Fruit fly (Drosophila melanogaster) whole organism, embryonic: ENCODE results near the gene spo.

Experiments used
- Aef1 ChIP-seq: fragments of 200-800 bp; sonication (Bioruptor generic); IDR thresholded peaks from 3 replicates; pipeline ENCODE4 v1.3.6; 2022; ENCODE audit warnings: missing biosample characterization, missing genetic modification characterization
- Bteb2 ChIP-seq: fragments of 200-800 bp; sonication (Bioruptor generic); optimal IDR thresholded peaks from 2 replicates; lab custom pipeline; 2016; ENCODE audit warnings: missing biosample characterization, missing genetic modification characterization
- CG10979 ChIP-seq: fragments of 200-800 bp; sonication (Bioruptor generic); optimal IDR thresholded peaks from 2 replicates; lab custom pipeline; 2018; ENCODE audit warnings: missing biosample characterization, mild to moderate bottlenecking, missing genetic modification characterization, moderate library complexity
- CG11456 ChIP-seq: fragments of 200-800 bp; sonication (Bioruptor generic); IDR thresholded peaks from 3 replicates; pipeline ENCODE4 v1.3.6; 2022; ENCODE audit warnings: missing biosample characterization, missing genetic modification characterization
- CG11695 ChIP-seq: fragments of 200-800 bp; sonication (Bioruptor generic); IDR thresholded peaks from 3 replicates; pipeline ENCODE4 v1.3.6; 2022; ENCODE audit warnings: missing biosample characterization, missing genetic modification characterization
- CG11696 ChIP-seq: fragments of 200-800 bp; sonication (Bioruptor generic); IDR thresholded peaks from 2 replicates; pipeline ENCODE4 v1.3.6; 2022; ENCODE audit warnings: missing biosample characterization, missing genetic modification characterization
- CG12104 ChIP-seq: fragments of 200-800 bp; sonication (Bioruptor generic); optimal IDR thresholded peaks from 3 replicates; lab custom pipeline; 2016; ENCODE audit warnings: missing biosample characterization, missing genetic modification characterization
- CG1233 ChIP-seq: fragments of 200-800 bp; sonication (Bioruptor generic); optimal IDR thresholded peaks from 4 replicates; lab custom pipeline; 2018; ENCODE audit warnings: missing biosample characterization, mild to moderate bottlenecking, missing genetic modification characterization
- CG12391 ChIP-seq: fragments of 200-800 bp; sonication (Bioruptor generic); optimal IDR thresholded peaks from 3 replicates; lab custom pipeline; 2018; ENCODE audit warnings: missing biosample characterization, mild to moderate bottlenecking, missing genetic modification characterization, moderate library complexity
- CG13287 ChIP-seq: fragments of 200-800 bp; sonication (Bioruptor generic); IDR thresholded peaks from 2 replicates; pipeline ENCODE4 v1.3.6; 2022; ENCODE audit warnings: missing biosample characterization, missing genetic modification characterization; ENCODE audit not compliant: partially characterized antibody
- CG13775 ChIP-seq: fragments of 200-800 bp; sonication (Bioruptor generic); optimal IDR thresholded peaks from 3 replicates; lab custom pipeline; 2017; ENCODE audit warnings: missing biosample characterization, mild to moderate bottlenecking, missing genetic modification characterization
- CG14710 ChIP-seq: fragments of 200-800 bp; sonication (Bioruptor generic); optimal IDR thresholded peaks from 3 replicates; lab custom pipeline; 2019; ENCODE audit warnings: missing biosample characterization, mild to moderate bottlenecking, missing genetic modification characterization, moderate library complexity
- CG14860 ChIP-seq: fragments of 200-800 bp; sonication (Bioruptor generic); IDR thresholded peaks from 3 replicates; pipeline ENCODE4 v1.3.6; 2022; ENCODE audit warnings: missing biosample characterization, missing genetic modification characterization; ENCODE audit not compliant: partially characterized antibody
- CG16815 ChIP-seq: fragments of 200-800 bp; sonication (Bioruptor generic); optimal IDR thresholded peaks from 3 replicates; lab custom pipeline; 2017; ENCODE audit warnings: missing biosample characterization, mild to moderate bottlenecking, missing genetic modification characterization
- CG18262 ChIP-seq: fragments of 200-800 bp; optimal IDR thresholded peaks from 3 replicates; lab custom pipeline; 2019; ENCODE audit warnings: missing biosample characterization, mild to moderate bottlenecking, missing genetic modification characterization, moderate library complexity
- CG18476 ChIP-seq: fragments of 200-800 bp; sonication (Bioruptor generic); optimal IDR thresholded peaks from 2 replicates; lab custom pipeline; 2016; ENCODE audit warnings: missing biosample characterization, mild to moderate bottlenecking, missing genetic modification characterization
- CG2712 ChIP-seq: fragments of 200-800 bp; optimal IDR thresholded peaks from 3 replicates; lab custom pipeline; 2019; ENCODE audit warnings: missing biosample characterization, mild to moderate bottlenecking, missing genetic modification characterization, moderate library complexity
- CG2889 ChIP-seq: fragments of 200-800 bp; sonication (Bioruptor generic); IDR thresholded peaks from 3 replicates; pipeline ENCODE4 v1.3.6; 2022; ENCODE audit warnings: missing biosample characterization, missing genetic modification characterization
- CG31441 ChIP-seq: fragments of 200-800 bp; sonication (Bioruptor generic); IDR thresholded peaks from 2 replicates; pipeline ENCODE4 v1.3.6; 2022; ENCODE audit warnings: missing biosample characterization, missing genetic modification characterization
- CG3163 ChIP-seq: fragments of 200-800 bp; sonication (Bioruptor generic); optimal IDR thresholded peaks from 3 replicates; lab custom pipeline; 2016; ENCODE audit warnings: missing biosample characterization, missing genetic modification characterization
- CG4424 ChIP-seq: fragments of 200-800 bp; sonication (Bioruptor generic); optimal IDR thresholded peaks from 3 replicates; lab custom pipeline; 2016; ENCODE audit warnings: missing biosample characterization, missing genetic modification characterization
- CG5953 ChIP-seq: fragments of 200-800 bp; sonication (Bioruptor generic); IDR thresholded peaks from 2 replicates; pipeline ENCODE4 v1.3.6; 2022; ENCODE audit warnings: missing biosample characterization, missing genetic modification characterization
- CG6689 ChIP-seq: fragments of 200-800 bp; sonication (Bioruptor generic); IDR thresholded peaks from 2 replicates; pipeline ENCODE4 v1.3.6; 2022; ENCODE audit warnings: missing biosample characterization, missing genetic modification characterization
- CG7556 ChIP-seq: fragments of 200-800 bp; sonication (Bioruptor generic); optimal IDR thresholded peaks from 2 replicates; lab custom pipeline; 2017; ENCODE audit warnings: missing biosample characterization, mild to moderate bottlenecking, missing genetic modification characterization
- CG7745 ChIP-seq: fragments of 200-800 bp; sonication (Bioruptor generic); optimal IDR thresholded peaks from 2 replicates; lab custom pipeline; 2018; ENCODE audit warnings: missing biosample characterization, mild to moderate bottlenecking, missing genetic modification characterization, moderate library complexity
- CG9215 ChIP-seq: fragments of 200-800 bp; sonication (Bioruptor generic); IDR thresholded peaks from 2 replicates; pipeline ENCODE4 v1.3.6; 2022; ENCODE audit warnings: missing biosample characterization, missing genetic modification characterization
- CG9932 ChIP-seq: fragments of 200-800 bp; sonication (Bioruptor generic); IDR thresholded peaks from 2 replicates; pipeline ENCODE4 v1.3.6; 2022; ENCODE audit warnings: missing biosample characterization, missing genetic modification characterization
- Ets65A ChIP-seq: fragments of 200-800 bp; sonication (Bioruptor generic); peaks from one replicate; lab custom pipeline; 2016; ENCODE audit warnings: missing biosample characterization, missing genetic modification characterization
- Fer1 ChIP-seq: fragments of 200-800 bp; sonication (Bioruptor generic); optimal IDR thresholded peaks from 2 replicates; lab custom pipeline; 2017; ENCODE audit warnings: missing biosample characterization, mild to moderate bottlenecking, missing genetic modification characterization
- H15 ChIP-seq: fragments of 200-800 bp; sonication (Bioruptor generic); IDR thresholded peaks from 3 replicates; pipeline ENCODE4 v1.3.6; 2022; ENCODE audit warnings: missing biosample characterization, missing genetic modification characterization
- HHEX ChIP-seq: fragments of 200-800 bp; sonication (Bioruptor generic); optimal IDR thresholded peaks from 3 replicates; lab custom pipeline; 2017; ENCODE audit warnings: missing biosample characterization, mild to moderate bottlenecking, missing genetic modification characterization, missing genetic modification reagents
- Xbp1 ChIP-seq: fragments of 200-800 bp; sonication (Bioruptor generic); optimal IDR thresholded peaks from 3 replicates; lab custom pipeline; 2016; ENCODE audit warnings: missing biosample characterization, mild to moderate bottlenecking, missing genetic modification characterization
- aop ChIP-seq: fragments of 200-800 bp; sonication (Bioruptor generic); IDR thresholded peaks from 2 replicates; pipeline ENCODE4 v1.3.6; 2022; ENCODE audit warnings: missing biosample characterization, missing genetic modification characterization
- bab2 ChIP-seq: fragments of 200-800 bp; sonication (Bioruptor generic); optimal IDR thresholded peaks from 2 replicates; lab custom pipeline; 2016; ENCODE audit warnings: missing biosample characterization, missing genetic modification characterization
- bcd ChIP-seq: fragments of 200-800 bp; sonication (Bioruptor generic); optimal IDR thresholded peaks from 2 replicates; lab custom pipeline; 2017; ENCODE audit warnings: missing biosample characterization, mild to moderate bottlenecking, missing genetic modification characterization
- bsh ChIP-seq, 2 experiments: fragments of 200-800 bp; sonication (Bioruptor generic); optimal IDR thresholded peaks; 2 replicates each; lab custom pipeline; 2017 to 2018; ENCODE audit warnings: mild to moderate bottlenecking in 2 of 2, missing biosample characterization in 2 of 2, missing genetic modification characterization in 2 of 2, moderate library complexity in 1 of 2
- caup ChIP-seq: fragments of 200-800 bp; sonication (Bioruptor generic); optimal IDR thresholded peaks from 3 replicates; lab custom pipeline; 2017; ENCODE audit warnings: missing biosample characterization, mild to moderate bottlenecking, missing genetic modification characterization, moderate library complexity; ENCODE audit not compliant: severe bottlenecking
- chif ChIP-seq, 2 experiments: fragments of 200-800 bp; sonication (Bioruptor generic); optimal IDR thresholded peaks; 3 replicates each; lab custom pipeline; 2016; ENCODE audit warnings: missing biosample characterization in 2 of 2, missing genetic modification characterization in 2 of 2
- disco-r ChIP-seq: fragments of 200-800 bp; sonication (Bioruptor generic); optimal IDR thresholded peaks from 2 replicates; lab custom pipeline; 2016; ENCODE audit warnings: missing biosample characterization, missing genetic modification characterization
- jumu ChIP-seq: fragments of 200-800 bp; sonication (Bioruptor generic); optimal IDR thresholded peaks from 3 replicates; lab custom pipeline; 2016; ENCODE audit warnings: missing biosample characterization, missing genetic modification characterization
- ken ChIP-seq: fragments of 200-800 bp; sonication (Bioruptor generic); IDR thresholded peaks from 3 replicates; pipeline ENCODE4 v1.3.6; 2022; ENCODE audit warnings: missing biosample characterization, missing genetic modification characterization
- lola ChIP-seq, 3 experiments: fragments of >200 bp in 2 of 3; fragments of 200-800 bp in 1 of 3; sonication (Bioruptor generic) in 1 of 3; optimal IDR thresholded peaks; 2 replicates each; lab custom pipeline; 2017 to 2019; ENCODE audit warnings: missing biosample characterization in 3 of 3, missing genetic modification characterization in 3 of 3, mild to moderate bottlenecking in 1 of 3, moderate library complexity in 1 of 3
- phol ChIP-seq: fragments of 200-800 bp; sonication (Bioruptor generic); optimal IDR thresholded peaks from 3 replicates; lab custom pipeline; 2018; ENCODE audit warnings: missing biosample characterization, mild to moderate bottlenecking, missing genetic modification characterization, moderate library complexity
- sc ChIP-seq, 3 experiments: fragments of >200 bp in 2 of 3; fragments of 200-800 bp in 1 of 3; sonication (Bioruptor generic) in 1 of 3; optimal IDR thresholded peaks; 2 replicates in 2 of 3; 3 replicates in 1 of 3; lab custom pipeline; 2017; ENCODE audit warnings: mild to moderate bottlenecking in 1 of 3, missing biosample characterization in 1 of 3, missing genetic modification characterization in 1 of 3, missing genetic modification reagents in 1 of 3
- slou ChIP-seq: fragments of 200-800 bp; sonication (Bioruptor generic); optimal IDR thresholded peaks from 3 replicates; lab custom pipeline; 2016; ENCODE audit warnings: missing biosample characterization, missing genetic modification characterization
- tap ChIP-seq: fragments of 200-800 bp; optimal IDR thresholded peaks from 3 replicates; lab custom pipeline; 2019; ENCODE audit warnings: missing biosample characterization, mild to moderate bottlenecking, missing genetic modification characterization, moderate library complexity
- ttk ChIP-seq: fragments of 200-800 bp; sonication (Bioruptor generic); IDR thresholded peaks from 2 replicates; pipeline ENCODE4 v2.1.2; 2022; ENCODE audit warnings: missing biosample characterization, missing genetic modification characterization
- unc-4 ChIP-seq: fragments of 200-800 bp; sonication (Bioruptor generic); IDR thresholded peaks from 2 replicates; pipeline ENCODE4 v1.3.6; 2022; ENCODE audit warnings: missing biosample characterization, missing genetic modification characterization; ENCODE audit not compliant: partially characterized antibody
- zen2 ChIP-seq: fragments of 200-800 bp; sonication (Bioruptor generic); IDR thresholded peaks from 3 replicates; pipeline ENCODE4 v1.3.6; 2022; ENCODE audit warnings: missing biosample characterization, missing genetic modification characterization; ENCODE audit not compliant: partially characterized antibody

spo gene

DNA sequence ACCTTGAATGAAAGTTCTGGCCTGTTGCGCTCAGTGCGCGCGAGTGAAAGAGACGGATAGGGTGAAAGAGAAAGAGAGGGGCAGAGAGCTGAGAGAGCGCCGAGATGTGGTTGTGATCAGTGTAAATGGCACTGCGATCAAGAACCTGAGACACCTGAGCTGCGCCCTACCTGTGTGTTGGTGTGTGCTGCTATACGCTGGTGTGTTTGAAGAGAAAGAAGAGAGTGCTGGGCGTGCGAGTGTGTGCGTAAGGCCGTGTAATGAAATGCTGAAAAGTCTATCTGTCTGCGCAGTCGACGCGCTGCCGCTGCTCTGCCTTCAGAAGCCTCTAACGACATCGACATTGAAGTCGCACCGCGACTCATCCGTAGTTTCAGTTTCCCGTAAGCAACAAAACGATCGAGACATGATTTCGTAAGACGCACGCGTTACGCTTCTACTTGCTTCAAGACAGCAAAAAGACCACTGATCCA is 38.3 kb upstream of the spo start, which contains the start of gene Blimp-1 (continued):
- TF ChIP-seq CG16815 (no peak), CG12391 (tag; lab: Kevin White, UChicago) (no peak), aop (GFP tag; lab: Robert Waterston, UW) (0 out of 2 replicates have a peak, but pooled peaks have one; percentile 8), CG2712 (tag; lab: Kevin White, UChicago) (no peak), CG5953 (GFP tag; lab: Robert Waterston, UW) (no peak), CG18476 (no peak), CG11695 (GFP tag; lab: Robert Waterston, UW) (no peak), lola (GFP tag; optimal IDR thresholded peaks at IDR 0.05; lab: Kevin White, UChicago) (no peak), ken (GFP tag; lab: Robert Waterston, UW) (no peak), unc-4 (GFP tag; lab: Robert Waterston, UW) (no peak), Aef1 (GFP tag; lab: Robert Waterston, UW) (no peak), CG11696 (GFP tag; lab: Robert Waterston, UW) (no peak), caup (no peak), CG3163 (peak; percentile 86), jumu (GFP tag; lab: Kevin White, UChicago) (no peak), tap (tag; lab: Kevin White, UChicago) (no peak), CG14860 (GFP tag; lab: Robert Waterston, UW) (0 out of 3 replicates have a peak, but pooled peaks have one; percentile 30), CG9932 (GFP tag; lab: Robert Waterston, UW) (no peak), CG12104 (GFP tag; lab: Kevin White, UChicago) (no peak), CG13287 (GFP tag; lab: Robert Waterston, UW) (no peak), CG11456 (GFP tag; lab: Robert Waterston, UW) (0 out of 3 replicates have a peak, but pooled peaks have one; percentile 7), zen2 (GFP tag; lab: Robert Waterston, UW) (no peak)

- TF ChIP-seq ttk (no peak), CG4424 (GFP tag; lab: Kevin White, UChicago) (peak; percentile 71), CG31441 (GFP tag; lab: Robert Waterston, UW) (peak; percentile 45; the same call in 1 of the 2 replicates), CG6689 (0 out of 2 replicates have a peak, but pooled peaks have one; percentile 12), Fer1 (GFP tag; lab: Kevin White, UChicago) (no peak), CG18262 (peak; percentile 78), Xbp1 (peak; percentile 9), CG7745 (tag; lab: Kevin White, UChicago) (no peak), CG9215 (GFP tag; lab: Robert Waterston, UW) (0 out of 2 replicates have a peak, but pooled peaks have one; percentile 6), bcd (GFP tag; lab: Kevin White, UChicago) (peak; percentile 45), H15 (GFP tag; lab: Robert Waterston, UW) (no peak), CG1233 (GFP tag; lab: Kevin White, UChicago) (peak; percentile 73), CG10979 (tag; lab: Kevin White, UChicago) (peak; percentile 41), Bteb2 (GFP tag; lab: Kevin White, UChicago) (no peak), disco-r (GFP tag; lab: Kevin White, UChicago) (no peak), bab2 (peak; percentile 73), CG14710 (tag; lab: Kevin White, UChicago) (peak; percentile 33), slou (GFP tag; lab: Kevin White, UChicago) (peak; percentile 45), CG13775 (GFP tag; lab: Kevin White, UChicago) (peak; percentile 23), sc (optimal IDR thresholded peaks at IDR 0.05; lab: Kevin White, UChicago) (no peak), sc (GFP tag; optimal IDR thresholded peaks at IDR 0.05; lab: Kevin White, UChicago) (peak; percentile 21), CG7556 (GFP tag; lab: Kevin White, UChicago) (peak; percentile 63), HHEX (GFP tag; lab: Kevin White, UChicago) (no peak), phol (tag; lab: Kevin White, UChicago) (peak; percentile 15), chif (GFP tag; optimal IDR thresholded peaks at IDR 0.05; lab: Kevin White, UChicago) (peak in 1 of 2 experiments; percentile 14), bsh (GFP tag; optimal IDR thresholded peaks at IDR 0.05; lab: Kevin White, UChicago) (peak in 1 of 2 experiments; percentile 4), Ets65A (GFP tag; lab: Kevin White, UChicago) (peak; percentile 82), CG2889 (GFP tag; lab: Robert Waterston, UW) (no peak)
These were observed 37.8 kb upstream of the spo start for dm6 chr3L:5630176-5630583.
